Worm (Caenorhabditis elegans) whole organism, mixed stage, embryonic: ENCODE data around the gene str-199.

Experiments used
- ces-1 ChIP-seq: fragments of 150-350 bp; optimal IDR thresholded peaks from 2 replicates; lab custom pipeline; 2014; ENCODE audit warnings: missing biosample characterization, missing genetic modification reagents, missing genetic modification characterization
- elt-1 ChIP-seq: sonication (generic microtip); optimal IDR thresholded peaks from 2 replicates; lab custom pipeline; 2017; ENCODE audit warnings: missing genetic modification characterization, mild to moderate bottlenecking, missing compliant biosample characterization, antibody characterized with exemption, moderate library complexity, borderline replicate concordance; ENCODE audit not compliant: insufficient read depth
- elt-3 ChIP-seq: fragments of 150-350 bp; optimal IDR thresholded peaks from 2 replicates; lab custom pipeline; 2014; ENCODE audit warnings: missing biosample characterization, missing genetic modification characterization
- lin-13 ChIP-seq: fragments of 150-350 bp; optimal IDR thresholded peaks from 2 replicates; lab custom pipeline; 2014; ENCODE audit warnings: missing biosample characterization, missing genetic modification characterization
- mep-1 ChIP-seq: fragments of 150-350 bp; optimal IDR thresholded peaks from 2 replicates; lab custom pipeline; 2017; ENCODE audit warnings: missing biosample characterization, missing genetic modification reagents, missing genetic modification characterization, inconsistent platforms
- nhr-237 ChIP-seq: fragments of 150-350 bp; optimal IDR thresholded peaks from 2 replicates; lab custom pipeline; 2014; ENCODE audit warnings: missing biosample characterization, missing genetic modification characterization
- pha-4 ChIP-seq: fragments of 150-350 bp; optimal IDR thresholded peaks from 2 replicates; lab custom pipeline; 2018; ENCODE audit warnings: missing biosample characterization, missing genetic modification reagents, missing genetic modification characterization
- sem-2 ChIP-seq: fragments of 200-800 bp; sonication (Bioruptor generic); optimal IDR thresholded peaks from 2 replicates; lab custom pipeline; 2018; ENCODE audit warnings: mild to moderate bottlenecking, missing genetic modification characterization, missing compliant biosample characterization
- tbx-8 ChIP-seq: fragments of 200-800 bp; sonication (Bioruptor generic); optimal IDR thresholded peaks from 2 replicates; lab custom pipeline; 2018; ENCODE audit warnings: mild to moderate bottlenecking, missing genetic modification characterization, moderate library complexity, missing compliant biosample characterization
- unc-39 ChIP-seq: fragments of 150-350 bp; optimal IDR thresholded peaks from 2 replicates; lab custom pipeline; 2014; ENCODE audit warnings: missing biosample characterization, missing genetic modification characterization
- unc-62 ChIP-seq: fragments of 150-350 bp; optimal IDR thresholded peaks from 2 replicates; lab custom pipeline; 2014; ENCODE audit warnings: missing biosample characterization, missing genetic modification reagents, missing genetic modification characterization
- ztf-11 ChIP-seq: fragments of 150-350 bp; optimal IDR thresholded peaks from 2 replicates; lab custom pipeline; 2014; ENCODE audit warnings: missing biosample characterization, missing genetic modification characterization

DNA sequence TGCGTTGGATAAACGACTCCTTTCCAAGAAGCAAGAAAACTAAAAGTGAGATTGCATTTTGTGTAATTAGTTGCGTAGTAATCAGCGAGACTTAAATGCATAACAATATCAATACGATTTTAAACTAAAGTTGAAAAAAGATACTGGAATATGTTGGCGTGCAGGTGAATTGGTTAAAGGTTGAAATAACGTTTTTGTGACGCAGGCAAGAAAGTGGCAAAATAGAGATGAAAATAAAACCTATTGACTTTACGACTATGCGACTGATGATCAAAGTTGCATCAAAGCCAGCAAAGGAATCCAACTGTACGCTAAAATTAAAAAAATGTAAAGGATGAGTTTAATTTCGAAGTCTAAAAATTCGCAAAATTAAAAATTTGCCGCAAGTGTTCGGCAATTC, 24.9 kb downstream of the str-199 start, which contains the start of gene srh-102:
- no peak for TF ChIP-seq pha-4 (tag; lab: Kevin White, UChicago)
- TF ChIP-seq unc-62 (GFP tag; lab: Kevin White, UChicago), result no peak
- no peak for TF ChIP-seq nhr-237 (tag; lab: Kevin White, UChicago)
- TF ChIP-seq sem-2 (GFP tag; lab: Kevin White, UChicago), result no peak
- no peak for TF ChIP-seq elt-1 (tag; lab: Kevin White, UChicago)
- no peak for TF ChIP-seq ztf-11
- no peak for TF ChIP-seq lin-13 (tag; lab: Kevin White, UChicago)
- TF ChIP-seq elt-3 (tag; lab: Kevin White, UChicago), result no peak
- no peak for TF ChIP-seq ces-1
- no peak for TF ChIP-seq mep-1 (tag; lab: Kevin White, UChicago)
- no peak for TF ChIP-seq tbx-8 (GFP tag; lab: Kevin White, UChicago)
- no peak for TF ChIP-seq unc-39 (tag; lab: Kevin White, UChicago)
